Worm (Caenorhabditis elegans) whole organism, midembryonic: Measurements from ENCODE around the gene Y69A2AR.16.

Experiments
- flt-1 ChIP-seq: fragments of 200-800 bp; sonication (Bioruptor generic); IDR thresholded peaks from 2 replicates; pipeline ENCODE4 v1.3.6; 2022; ENCODE audit warnings: missing genetic modification characterization, missing compliant biosample characterization
- ztf-23 ChIP-seq: fragments of 200-800 bp; sonication (Bioruptor generic); IDR thresholded peaks from 2 replicates; pipeline ENCODE4 v1.3.6; 2022; ENCODE audit warnings: missing genetic modification reagents, missing genetic modification characterization, missing compliant biosample characterization

- TF ChIP-seq flt-1 (GFP tag; lab: Robert Waterston, UW) (no peak), ztf-23 (GFP tag; lab: Robert Waterston, UW) (no peak)
Observed at ce11 chrIV:2551838-2552237, 54.2 kb downstream of the Y69A2AR.16 start.
